Worm (Caenorhabditis elegans): ENCODE results near the gene oac-39.
A peak's percentile ranks its signal among the peaks of the same experiment; 100 is the strongest.

The oac-39 gene

ce11 chrV:251652-252051 lies at the start of gene oac-39:
TSS of gene oac-39 (minus strand) at chrV:251752.
- TF ChIP-seq ccch-3 (GFP tag; optimal IDR thresholded peaks at IDR 0.05) (no peak), B0261.1 (tag; optimal IDR thresholded peaks at IDR 0.05) (no peak), madf-3 (GFP tag; IDR thresholded peaks at IDR 0.05) (no peak)

ce11 chrV:298395-298794 lies 46.8 kb upstream of the oac-39 start:
- 0 out of 2 replicates have a peak, but pooled peaks have one; percentile 20 for TF ChIP-seq madf-3 (GFP tag; IDR thresholded peaks at IDR 0.05)
- TF ChIP-seq zfh-2 (GFP tag; conservative IDR thresholded peaks at IDR 0.05): peak; percentile 76
- TF ChIP-seq ztf-25 (GFP tag; IDR thresholded peaks at IDR 0.05): 0 out of 2 replicates have a peak, but pooled peaks have one; percentile 40
- TF ChIP-seq madf-8 (GFP tag; conservative IDR thresholded peaks at IDR 0.05): no peak
- peak; percentile 43 for TF ChIP-seq F52B5.7 (tag; optimal IDR thresholded peaks at IDR 0.05)
- TF ChIP-seq B0019.2 (GFP tag; conservative IDR thresholded peaks at IDR 0.05): no peak
- TF ChIP-seq egrh-3 (GFP tag; IDR thresholded peaks at IDR 0.05): peak; percentile 77

DNA sequence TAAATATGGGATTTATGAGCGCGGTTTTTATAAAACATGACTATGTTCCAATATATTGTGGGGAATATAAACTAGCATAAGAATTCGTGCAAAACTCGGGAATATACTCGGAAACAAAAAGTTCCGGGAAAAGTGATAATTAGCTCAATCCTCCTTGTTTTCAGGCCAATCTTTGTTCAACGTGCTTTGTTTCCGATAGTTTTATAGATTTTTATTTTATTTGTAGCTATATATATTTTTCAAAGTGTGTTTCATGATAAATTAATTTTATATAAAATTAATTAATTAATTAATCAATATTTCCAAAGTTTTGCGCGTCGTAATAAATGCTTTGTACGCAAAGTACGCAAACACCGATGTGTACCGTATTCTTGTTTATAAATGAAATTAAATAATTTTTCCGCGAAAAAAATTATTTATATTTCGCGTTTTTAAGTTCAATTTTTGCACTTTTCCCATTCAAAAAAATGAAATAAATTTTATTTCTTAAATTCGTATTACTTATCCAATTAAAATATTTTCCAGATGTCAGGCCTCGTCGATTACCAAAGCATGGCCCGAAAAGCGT lies 46.0 kb upstream of the oac-39 start, which contains the start of gene F33E11.2:
Gene F33E11.2, plus strand, starts transcription at position 524 of the 568 bp plus-strand sequence.
- TF ChIP-seq akir-1 (GFP tag; optimal IDR thresholded peaks at IDR 0.05) (no peak), mxl-1 (tag; optimal IDR thresholded peaks at IDR 0.05) (no peak), ekl-4 (GFP tag; IDR thresholded peaks at IDR 0.05) (no peak), lsl-1 (GFP tag; optimal IDR thresholded peaks at IDR 0.05) (peak; percentile 83), hmg-20 (GFP tag; IDR thresholded peaks at IDR 0.05) (no peak), tlf-1 (GFP tag; optimal IDR thresholded peaks at IDR 0.05) (no peak), chd-7 (tag; optimal IDR thresholded peaks at IDR 0.05) (no peak), F22D6.2 (tag; optimal IDR thresholded peaks at IDR 0.05) (no peak), efl-1 (GFP tag; optimal IDR thresholded peaks at IDR 0.05) (peak; percentile 60), dpl-1 (GFP tag; optimal IDR thresholded peaks at IDR 0.05) (no peak), F33H1.4 (GFP tag; IDR thresholded peaks at IDR 0.05) (peak; percentile 33; the same call in 1 of the 2 replicates), madf-8 (GFP tag; conservative IDR thresholded peaks at IDR 0.05) (peak; percentile 63), tbx-9 (tag; optimal IDR thresholded peaks at IDR 0.05; ENCODE audit: borderline replicate concordance) (no peak), F49E8.2 (tag; optimal IDR thresholded peaks at IDR 0.05; ENCODE audit: insufficient read depth) (no peak), dpff-1 (tag; optimal IDR thresholded peaks at IDR 0.05) (no peak), unc-62 (GFP tag; optimal IDR thresholded peaks at IDR 0.05) (no peak), ztf-22 (GFP tag; optimal IDR thresholded peaks at IDR 0.05) (no peak), unc-130 (GFP tag; optimal IDR thresholded peaks at IDR 0.05) (no peak), nhr-120 (GFP tag; IDR thresholded peaks at IDR 0.05) (no peak), lir-1 (GFP tag; conservative IDR thresholded peaks at IDR 0.05) (no peak), xnd-1 (tag; optimal IDR thresholded peaks at IDR 0.05) (peak; percentile 52), bed-2 (GFP tag; IDR thresholded peaks at IDR 0.05) (no peak), atf-7 (tag; optimal IDR thresholded peaks at IDR 0.05) (no peak), nhr-90 (tag; optimal IDR thresholded peaks at IDR 0.05) (no peak), Y53F4B.3 (GFP tag; IDR thresholded peaks at IDR 0.05) (no peak), sea-2 (GFP tag; IDR thresholded peaks at IDR 0.05) (no peak), K11D2.4 (GFP tag; IDR thresholded peaks at IDR 0.05) (no peak), gei-17 (GFP tag; optimal IDR thresholded peaks at IDR 0.05) (no peak), madf-6 (GFP tag; IDR thresholded peaks at IDR 0.05) (peak; percentile 71), mel-28 (tag; optimal IDR thresholded peaks at IDR 0.05; ENCODE audit: borderline replicate concordance) (no peak), pbrm-1 (GFP tag; IDR thresholded peaks at IDR 0.05) (no peak), snpc-3.4 (tag; optimal IDR thresholded peaks at IDR 0.05) (no peak), lin-35 (GFP tag; optimal IDR thresholded peaks at IDR 0.05) (no peak), ceh-58 (GFP tag; IDR thresholded peaks at IDR 0.05) (no peak), F52B5.7 (tag; optimal IDR thresholded peaks at IDR 0.05) (no peak), sdz-38 (tag; optimal IDR thresholded peaks at IDR 0.05) (no peak)
